Fruit fly (Drosophila melanogaster): ENCODE measurements around the gene Acbp4.

Acbp4 gene

DNA sequence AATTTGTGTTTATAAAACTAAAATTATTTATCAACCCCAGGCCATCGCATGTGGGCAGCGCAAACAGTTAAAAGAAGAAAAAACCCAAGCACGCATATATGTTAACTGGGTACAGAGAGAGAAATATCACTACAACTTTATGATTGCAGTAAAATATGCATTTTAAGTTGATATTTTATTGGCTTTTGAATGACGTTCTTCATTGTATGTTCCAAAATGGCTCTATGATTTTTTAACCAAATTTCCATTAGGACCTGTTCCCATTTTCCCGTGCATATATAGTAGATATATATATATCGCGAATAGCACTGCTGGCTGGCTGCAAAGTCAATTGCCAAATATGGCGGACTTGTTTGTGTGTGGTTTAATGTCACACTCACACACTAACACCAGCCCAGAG is 31.5 kb downstream of the Acbp4 start (continued):
- TF ChIP-seq CG16779 (GFP tag; IDR thresholded peaks at IDR 0.05) = no peak
- no peak for TF ChIP-seq Atf3 (GFP tag; optimal IDR thresholded peaks at IDR 0.05)
- TF ChIP-seq ci (GFP tag; IDR thresholded peaks at IDR 0.05) = no peak
- TF ChIP-seq peb (GFP tag; IDR thresholded peaks at IDR 0.05) = no peak
- TF ChIP-seq Hr39 (optimal IDR thresholded peaks at IDR 0.05) = no peak
- no peak for TF ChIP-seq CG12236 (GFP tag; optimal IDR thresholded peaks at IDR 0.05)
- no peak for TF ChIP-seq sima (GFP tag; optimal IDR thresholded peaks at IDR 0.05)
- no peak for TF ChIP-seq gfzf (GFP tag; optimal IDR thresholded peaks at IDR 0.05)
- peak; percentile 4 for TF ChIP-seq gem (tag; optimal IDR thresholded peaks at IDR 0.05)
- no peak for TF ChIP-seq ato (GFP tag; IDR thresholded peaks at IDR 0.05; ENCODE audit: partially characterized antibody)
- TF ChIP-seq BtbVII (GFP tag; optimal IDR thresholded peaks at IDR 0.05) = no peak
- no peak for TF ChIP-seq bcd (GFP tag; optimal IDR thresholded peaks at IDR 0.05)
- TF ChIP-seq klu (GFP tag; IDR thresholded peaks at IDR 0.05) = no peak
- no peak for TF ChIP-seq grn (GFP tag; optimal IDR thresholded peaks at IDR 0.05)
- no peak for TF ChIP-seq CG43689 (GFP tag; IDR thresholded peaks at IDR 0.05)
- no peak for TF ChIP-seq H2.0 (GFP tag; IDR thresholded peaks at IDR 0.05)
- no peak for TF ChIP-seq slou (GFP tag; optimal IDR thresholded peaks at IDR 0.05)
- no peak for TF ChIP-seq grau (tag; optimal IDR thresholded peaks at IDR 0.05)
- peak; percentile 81 for TF ChIP-seq sens (GFP tag)
- no peak for TF ChIP-seq CG2875 (GFP tag; optimal IDR thresholded peaks at IDR 0.05)
- no peak for TF ChIP-seq CoRest (tag; optimal IDR thresholded peaks at IDR 0.05)
- TF ChIP-seq CG13894 (tag; optimal IDR thresholded peaks at IDR 0.05) = no peak
- no peak for TF ChIP-seq hb (GFP tag; IDR thresholded peaks at IDR 0.05; ENCODE audit: partially characterized antibody)
- no peak for TF ChIP-seq CrebB (tag; optimal IDR thresholded peaks at IDR 0.05)
- no peak for TF ChIP-seq HLH3B (GFP tag; IDR thresholded peaks at IDR 0.05)
- TF ChIP-seq bowl (GFP tag; IDR thresholded peaks at IDR 0.05) = no peak
- TF ChIP-seq CG3281 (GFP tag; optimal IDR thresholded peaks at IDR 0.05) = no peak
- no peak for TF ChIP-seq hkb (optimal IDR thresholded peaks at IDR 0.05)
- TF ChIP-seq hkb (GFP tag; IDR thresholded peaks at IDR 0.05) = no peak
- TF ChIP-seq shn (GFP tag; optimal IDR thresholded peaks at IDR 0.05) = no peak
- no peak for TF ChIP-seq Lhr (GFP tag; optimal IDR thresholded peaks at IDR 0.05)
- TF ChIP-seq jigr1 (GFP tag; IDR thresholded peaks at IDR 0.05) = no peak
- no peak for TF ChIP-seq HLH54F (GFP tag; optimal IDR thresholded peaks at IDR 0.05)
- no peak for TF ChIP-seq Lpt (GFP tag; optimal IDR thresholded peaks at IDR 0.05)
- no peak for TF ChIP-seq kah (GFP tag; optimal IDR thresholded peaks at IDR 0.05)
- no peak for TF ChIP-seq bsh (GFP tag; optimal IDR thresholded peaks at IDR 0.05)
- TF ChIP-seq CG14050 (GFP tag; IDR thresholded peaks at IDR 0.05) = no peak
- TF ChIP-seq ttk (GFP tag; IDR thresholded peaks at IDR 0.05) = no peak

DNA sequence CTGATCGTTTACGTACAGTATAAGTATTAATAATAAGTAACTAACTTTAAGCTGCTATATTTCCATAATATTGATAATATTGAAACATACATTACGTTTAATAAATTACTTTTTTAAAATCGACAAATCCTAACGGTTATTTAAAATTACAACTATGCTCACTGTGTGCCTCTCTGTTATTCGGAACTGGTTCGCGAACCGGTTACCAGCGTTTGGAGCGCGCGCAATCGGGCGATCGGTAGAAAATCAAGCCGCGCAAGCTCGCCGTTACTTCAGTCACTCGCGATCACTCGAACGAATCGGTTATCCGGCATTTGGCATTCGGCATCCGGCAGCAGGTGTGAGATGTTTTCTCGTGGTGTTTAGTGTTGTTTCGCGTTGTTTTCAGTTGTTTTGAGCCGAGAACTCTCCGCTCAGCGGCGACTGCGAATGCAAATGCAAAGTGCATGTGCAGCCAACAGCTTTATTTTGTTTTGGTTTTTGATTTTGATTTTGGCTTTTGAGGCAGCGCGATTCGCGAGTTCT is 33.5 kb downstream of the Acbp4 start, which contains the start of gene form3:
TSS of gene form3 (plus strand) at position 271 of the 525 bp plus-strand sequence.
- no peak for TF ChIP-seq CG10431 (GFP tag; optimal IDR thresholded peaks at IDR 0.05)
- TF ChIP-seq CG7372 (GFP tag; IDR thresholded peaks at IDR 0.05) = no peak
- TF ChIP-seq CG16815 (GFP tag; optimal IDR thresholded peaks at IDR 0.05) = no peak
- no peak for TF ChIP-seq twi (tag; optimal IDR thresholded peaks at IDR 0.05)
- no peak for TF ChIP-seq MBD-R2 (GFP tag; IDR thresholded peaks at IDR 0.05)
- TF ChIP-seq Dip2 (GFP tag; IDR thresholded peaks at IDR 0.05) = no peak
- TF ChIP-seq Meics (GFP tag; optimal IDR thresholded peaks at IDR 0.05) = no peak
- TF ChIP-seq CG42726 (GFP tag; IDR thresholded peaks at IDR 0.05; ENCODE audit: partially characterized antibody) = peak; percentile 63; the same call in 1 of the 2 replicates
- TF ChIP-seq CG12236 (GFP tag; optimal IDR thresholded peaks at IDR 0.05) = no peak
- no peak for TF ChIP-seq E2f2 (GFP tag; IDR thresholded peaks at IDR 0.05)
- no peak for TF ChIP-seq CHES-1-like (GFP tag; optimal IDR thresholded peaks at IDR 0.05)
- TF ChIP-seq tna (GFP tag; IDR thresholded peaks at IDR 0.05; ENCODE audit: partially characterized antibody) = peak; percentile 45; the same call in 1 of the 2 replicates
- TF ChIP-seq ems (GFP tag; optimal IDR thresholded peaks at IDR 0.05) = no peak
- no peak for TF ChIP-seq CG10267 (tag; optimal IDR thresholded peaks at IDR 0.05)
- no peak for TF ChIP-seq CG1603 (tag; optimal IDR thresholded peaks at IDR 0.05)
- 0 out of 3 replicates have a peak, but pooled peaks have one; percentile 8 for TF ChIP-seq zfh1 (GFP tag; IDR thresholded peaks at IDR 0.05)
- TF ChIP-seq luna (GFP tag; optimal IDR thresholded peaks at IDR 0.05) = no peak
- no peak for TF ChIP-seq Ets97D (GFP tag; optimal IDR thresholded peaks at IDR 0.05)

Data from whole organism, embryonic.